Fruit fly (Drosophila melanogaster) whole organism, embryonic: Measurements from ENCODE around the gene Ssu72.

Experiments
- CG10565 ChIP-seq: fragments of 200-800 bp; sonication (Bioruptor generic); optimal IDR thresholded peaks from 3 replicates; lab custom pipeline; 2016; ENCODE audit warnings: missing biosample characterization, mild to moderate bottlenecking, missing genetic modification characterization
- CG11723 ChIP-seq: fragments of 200-800 bp; sonication (Bioruptor generic); optimal IDR thresholded peaks from 2 replicates; lab custom pipeline; 2017; ENCODE audit warnings: missing biosample characterization, mild to moderate bottlenecking, missing genetic modification characterization
- CG12659 ChIP-seq: fragments of 200-800 bp; sonication (Bioruptor generic); optimal IDR thresholded peaks from 3 replicates; lab custom pipeline; 2017; ENCODE audit warnings: mild to moderate bottlenecking, missing biosample characterization, missing genetic modification reagents, missing genetic modification characterization
- CG15601 ChIP-seq: fragments of 200-800 bp; sonication (Bioruptor generic); optimal IDR thresholded peaks from 3 replicates; lab custom pipeline; 2019; ENCODE audit warnings: missing biosample characterization, mild to moderate bottlenecking, missing genetic modification characterization, moderate library complexity
- CG16813 ChIP-seq: fragments of 200-800 bp; sonication (Bioruptor generic); IDR thresholded peaks from 3 replicates; pipeline ENCODE4 v1.3.6; 2022; ENCODE audit warnings: missing biosample characterization, missing genetic modification characterization; ENCODE audit not compliant: partially characterized antibody
- CG30020 ChIP-seq: fragments of 200-800 bp; optimal IDR thresholded peaks from 2 replicates; lab custom pipeline; 2019; ENCODE audit warnings: missing biosample characterization, mild to moderate bottlenecking, missing genetic modification characterization, moderate library complexity
- CG32772 ChIP-seq: fragments of 200-800 bp; sonication (Bioruptor generic); IDR thresholded peaks from 2 replicates; pipeline ENCODE4 v1.3.6; 2022; ENCODE audit warnings: missing biosample characterization, missing genetic modification characterization
- CG34224 ChIP-seq: fragments of 200-800 bp; sonication (Bioruptor generic); IDR thresholded peaks from 3 replicates; pipeline ENCODE4 v1.3.6; 2022; ENCODE audit warnings: missing biosample characterization, missing genetic modification characterization; ENCODE audit not compliant: partially characterized antibody
- CG4707 ChIP-seq: fragments of 200-800 bp; sonication (Bioruptor generic); optimal IDR thresholded peaks from 2 replicates; lab custom pipeline; 2018; ENCODE audit warnings: missing biosample characterization, mild to moderate bottlenecking, missing genetic modification characterization, moderate library complexity
- CG8388 ChIP-seq: fragments of 200-800 bp; sonication (Bioruptor generic); optimal IDR thresholded peaks from 2 replicates; lab custom pipeline; 2019; ENCODE audit warnings: missing biosample characterization, mild to moderate bottlenecking, missing genetic modification characterization, moderate library complexity
- CG9727 ChIP-seq: fragments of 200-800 bp; sonication (Bioruptor generic); optimal IDR thresholded peaks from 3 replicates; lab custom pipeline; 2017; ENCODE audit warnings: missing biosample characterization, mild to moderate bottlenecking, missing genetic modification characterization
- CTCF ChIP-seq: fragments of 200-800 bp; sonication (Bioruptor generic); optimal IDR thresholded peaks from 2 replicates; lab custom pipeline; 2017; ENCODE audit warnings: missing biosample characterization, mild to moderate bottlenecking, missing genetic modification characterization, moderate library complexity
- CkIIα-i1 ChIP-seq: fragments of 200-800 bp; sonication (Bioruptor generic); IDR thresholded peaks from 2 replicates; pipeline ENCODE4 v1.3.6; 2022; ENCODE audit warnings: missing biosample characterization, missing genetic modification characterization
- Eip74EF ChIP-seq, 2 experiments: fragments of 200-800 bp in 1 of 2; fragments of >200 bp in 1 of 2; sonication (Bioruptor generic) in 1 of 2; optimal IDR thresholded peaks; 2 replicates each; lab custom pipeline; 2017 to 2019; ENCODE audit warnings: missing biosample characterization in 2 of 2, missing genetic modification characterization in 2 of 2, mild to moderate bottlenecking in 1 of 2, moderate library complexity in 1 of 2
- Ets97D ChIP-seq: fragments of 200-800 bp; sonication (Bioruptor generic); optimal IDR thresholded peaks from 3 replicates; lab custom pipeline; 2016; ENCODE audit warnings: missing biosample characterization, missing genetic modification characterization
- Fer2 ChIP-seq: fragments of 200-800 bp; sonication (Bioruptor generic); optimal IDR thresholded peaks from 2 replicates; lab custom pipeline; 2018; ENCODE audit warnings: missing biosample characterization, mild to moderate bottlenecking, missing genetic modification characterization, moderate library complexity
- HLH4C ChIP-seq: fragments of 200-800 bp; sonication (Bioruptor generic); IDR thresholded peaks from 3 replicates; pipeline ENCODE4 v1.3.6; 2022; ENCODE audit warnings: missing biosample characterization, missing genetic modification characterization; ENCODE audit not compliant: partially characterized antibody
- Hr51 ChIP-seq, 2 experiments: fragments of 200-800 bp; sonication (Bioruptor generic); optimal IDR thresholded peaks; 2 replicates in 1 of 2; 3 replicates in 1 of 2; lab custom pipeline; 2016 to 2018; ENCODE audit warnings: missing biosample characterization in 2 of 2, missing genetic modification characterization in 2 of 2, mild to moderate bottlenecking in 1 of 2, moderate library complexity in 1 of 2
- Nf-YA ChIP-seq: fragments of 200-800 bp; sonication (Bioruptor generic); IDR thresholded peaks from 2 replicates; pipeline ENCODE4 v1.3.6; 2022; ENCODE audit warnings: missing biosample characterization, missing genetic modification characterization
- Sox100B ChIP-seq: fragments of 200-800 bp; sonication (Bioruptor generic); optimal IDR thresholded peaks from 3 replicates; lab custom pipeline; 2018; ENCODE audit warnings: missing biosample characterization, mild to moderate bottlenecking, missing genetic modification characterization
- Tbp ChIP-seq: fragments of >200 bp; optimal IDR thresholded peaks from 2 replicates; lab custom pipeline; 2018; ENCODE audit warnings: missing biosample characterization, missing genetic modification characterization
- bbx ChIP-seq: fragments of 200-800 bp; sonication (Bioruptor generic); IDR thresholded peaks from 2 replicates; pipeline ENCODE4 v1.3.6; 2022; ENCODE audit warnings: missing biosample characterization, missing genetic modification characterization; ENCODE audit not compliant: partially characterized antibody
- dpn ChIP-seq, 2 experiments: fragments of 200-800 bp; sonication (Bioruptor generic); optimal IDR thresholded peaks; 3 replicates each; lab custom pipeline; 2016; ENCODE audit warnings: missing biosample characterization in 2 of 2, missing genetic modification characterization in 2 of 2
- exex ChIP-seq: fragments of 200-800 bp; sonication (Bioruptor generic); optimal IDR thresholded peaks from 4 replicates; lab custom pipeline; 2018; ENCODE audit warnings: missing biosample characterization, mild to moderate bottlenecking, missing genetic modification characterization, moderate library complexity
- gem ChIP-seq: fragments of 200-800 bp; sonication (Bioruptor generic); optimal IDR thresholded peaks from 2 replicates; lab custom pipeline; 2019; ENCODE audit warnings: missing biosample characterization, mild to moderate bottlenecking, missing genetic modification characterization, moderate library complexity
- ind ChIP-seq: fragments of 200-800 bp; sonication (Bioruptor generic); optimal IDR thresholded peaks from 3 replicates; lab custom pipeline; 2016; ENCODE audit warnings: missing biosample characterization, missing genetic modification characterization
- inv ChIP-seq: fragments of 200-800 bp; sonication (Bioruptor generic); IDR thresholded peaks from 2 replicates; pipeline ENCODE4 v1.3.6; 2022; ENCODE audit warnings: missing biosample characterization, missing genetic modification characterization; ENCODE audit not compliant: partially characterized antibody
- lov ChIP-seq, 2 experiments: fragments of 200-800 bp in 1 of 2; fragments of >200 bp in 1 of 2; sonication (Bioruptor generic) in 1 of 2; IDR thresholded peaks in 1 of 2; optimal IDR thresholded peaks in 1 of 2; 2 replicates in 1 of 2; 3 replicates in 1 of 2; pipeline versions ENCODE4 v1.3.6 to Lab custom; 2017 to 2022; ENCODE audit warnings: missing biosample characterization in 1 of 2, missing genetic modification characterization in 1 of 2
- onecut ChIP-seq: fragments of 200-800 bp; sonication (Bioruptor generic); IDR thresholded peaks from 2 replicates; pipeline ENCODE4 v1.3.6; 2022; ENCODE audit warnings: missing biosample characterization, missing genetic modification characterization
- peb ChIP-seq: fragments of 200-800 bp; sonication (Bioruptor generic); IDR thresholded peaks from 2 replicates; pipeline ENCODE4 v1.3.6; 2022; ENCODE audit warnings: missing biosample characterization, missing genetic modification characterization
- row ChIP-seq: fragments of 200-800 bp; sonication (Bioruptor generic); IDR thresholded peaks from 3 replicates; pipeline ENCODE4 v1.3.6; 2022; ENCODE audit warnings: missing biosample characterization, missing genetic modification characterization
- scrt ChIP-seq: fragments of 200-800 bp; sonication (Bioruptor generic); optimal IDR thresholded peaks from 2 replicates; lab custom pipeline; 2018; ENCODE audit warnings: missing biosample characterization, mild to moderate bottlenecking, missing genetic modification characterization, moderate library complexity
- sd ChIP-seq: fragments of 200-800 bp; sonication (Bioruptor generic); optimal IDR thresholded peaks from 3 replicates; lab custom pipeline; 2018; ENCODE audit warnings: missing biosample characterization, mild to moderate bottlenecking, missing genetic modification characterization, moderate library complexity
- sens-2 ChIP-seq: fragments of 200-800 bp; sonication (Bioruptor generic); IDR thresholded peaks from 2 replicates; pipeline ENCODE4 v1.3.6; 2022; ENCODE audit warnings: missing biosample characterization, missing genetic modification characterization
- sisA ChIP-seq: fragments of 200-800 bp; sonication (Bioruptor generic); IDR thresholded peaks from 2 replicates; pipeline ENCODE4 v1.3.6; 2022; ENCODE audit warnings: missing biosample characterization, missing genetic modification characterization
- stwl ChIP-seq: fragments of 200-800 bp; sonication (Bioruptor generic); optimal IDR thresholded peaks from 3 replicates; lab custom pipeline; 2018; ENCODE audit warnings: missing biosample characterization, mild to moderate bottlenecking, missing genetic modification characterization, moderate library complexity
- vfl ChIP-seq: fragments of 200-800 bp; sonication (Bioruptor generic); optimal IDR thresholded peaks from 2 replicates; lab custom pipeline; 2016; ENCODE audit warnings: missing biosample characterization, missing genetic modification characterization
- zen ChIP-seq: fragments of 200-800 bp; sonication (Bioruptor generic); optimal IDR thresholded peaks from 3 replicates; lab custom pipeline; 2018; ENCODE audit warnings: missing biosample characterization, mild to moderate bottlenecking, missing genetic modification characterization, moderate library complexity

Ssu72 gene

dm6 chrX:19663859-19664728 lies at the start of gene Ssu72, which contains the start of gene CG14223 (continued):
- TF ChIP-seq ind (GFP tag; lab: Kevin White, UChicago) (no peak), gem (tag; lab: Kevin White, UChicago) (peak; percentile 13), lov (optimal IDR thresholded peaks at IDR 0.05; lab: Kevin White, UChicago) (no peak), lov (GFP tag; IDR thresholded peaks at IDR 0.05; lab: Robert Waterston, UW) (no peak), Eip74EF (GFP tag; optimal IDR thresholded peaks at IDR 0.05; lab: Kevin White, UChicago) (no peak), Tbp (GFP tag; lab: Kevin White, UChicago) (no peak), CG34224 (GFP tag; lab: Robert Waterston, UW) (peak; percentile 75), CG12659 (GFP tag; lab: Kevin White, UChicago) (no peak), stwl (tag; lab: Kevin White, UChicago) (peak; percentile 22), sisA (no peak; the same call in 1 of the 2 replicates), CG4707 (GFP tag; lab: Kevin White, UChicago) (no peak), vfl (GFP tag; lab: Kevin White, UChicago) (no peak), CG11723 (GFP tag; lab: Kevin White, UChicago) (no peak), inv (GFP tag; lab: Robert Waterston, UW) (peak; percentile 72), sens-2 (GFP tag; lab: Robert Waterston, UW) (no peak), CG30020 (no peak), bbx (GFP tag; lab: Robert Waterston, UW) (peak; percentile 83), Sox100B (GFP tag; lab: Kevin White, UChicago) (no peak), peb (GFP tag; lab: Robert Waterston, UW) (no peak), sd (tag; lab: Kevin White, UChicago) (no peak), Nf-YA (GFP tag; lab: Robert Waterston, UW) (no peak), onecut (GFP tag; lab: Robert Waterston, UW) (peak; percentile 81), Fer2 (tag; lab: Kevin White, UChicago) (no peak), CG15601 (tag; lab: Kevin White, UChicago) (no peak), CkIIα-i1 (GFP tag; lab: Robert Waterston, UW) (no peak), zen (tag; lab: Kevin White, UChicago) (no peak), CG10565 (GFP tag; lab: Kevin White, UChicago) (no peak), CG9727 (GFP tag; lab: Kevin White, UChicago) (no peak), CG16813 (GFP tag; lab: Robert Waterston, UW) (peak; percentile 75), CTCF (no peak), HLH4C (GFP tag; lab: Robert Waterston, UW) (peak; percentile 57), exex (no peak), row (GFP tag; lab: Robert Waterston, UW) (peak; percentile 34), scrt (GFP tag; lab: Kevin White, UChicago) (no peak), CG8388 (no peak), CG32772 (GFP tag; lab: Robert Waterston, UW) (no peak), dpn (GFP tag; optimal IDR thresholded peaks at IDR 0.05; lab: Kevin White, UChicago) (no peak), Hr51 (GFP tag; optimal IDR thresholded peaks at IDR 0.05; lab: Kevin White, UChicago) (no peak), Ets97D (peak; percentile 33)
